Fruit fly (Drosophila melanogaster) whole organism, adult: ENCODE measurements around the gene CG11828.

ENCODE experiments used
- CG11617 ChIP-seq: fragments of 200-800 bp; sonication (Bioruptor generic); optimal IDR thresholded peaks from 2 replicates; lab custom pipeline; 2017; ENCODE audit warnings: mild to moderate bottlenecking, missing biosample characterization, missing genetic modification reagents, missing genetic modification characterization
- CG12768 ChIP-seq: fragments of 200-800 bp; sonication (Bioruptor generic); optimal IDR thresholded peaks from 2 replicates; lab custom pipeline; 2017; ENCODE audit warnings: missing biosample characterization, missing genetic modification characterization, mild to moderate bottlenecking, moderate library complexity, missing genetic modification reagents
- CG14711 ChIP-seq: fragments of 200-800 bp; sonication (Bioruptor generic); optimal IDR thresholded peaks from 2 replicates; lab custom pipeline; 2018; ENCODE audit warnings: missing biosample characterization, mild to moderate bottlenecking, missing genetic modification characterization, moderate library complexity
- CG1620 ChIP-seq: fragments of 200-800 bp; sonication (Bioruptor generic); optimal IDR thresholded peaks from 2 replicates; lab custom pipeline; 2016; ENCODE audit warnings: missing biosample characterization, missing genetic modification characterization
- CG33017 ChIP-seq: fragments of 200-800 bp; sonication (Bioruptor generic); optimal IDR thresholded peaks from 2 replicates; lab custom pipeline; 2018; ENCODE audit warnings: missing biosample characterization, mild to moderate bottlenecking, missing genetic modification characterization, moderate library complexity
- CG5204 ChIP-seq: fragments of 200-800 bp; sonication (Bioruptor generic); optimal IDR thresholded peaks from 2 replicates; lab custom pipeline; 2016; ENCODE audit warnings: missing biosample characterization, missing genetic modification characterization
- CG7045 ChIP-seq: fragments of 200-800 bp; sonication (Bioruptor generic); optimal IDR thresholded peaks from 2 replicates; lab custom pipeline; 2017; ENCODE audit warnings: missing biosample characterization, mild to moderate bottlenecking, missing genetic modification characterization
- CG7101 ChIP-seq: fragments of 200-800 bp; sonication (Bioruptor generic); optimal IDR thresholded peaks from 2 replicates; lab custom pipeline; 2018; ENCODE audit warnings: missing biosample characterization, mild to moderate bottlenecking, missing genetic modification characterization, moderate library complexity
- Clk ChIP-seq: fragments of 200-800 bp; sonication (Bioruptor generic); optimal IDR thresholded peaks from 2 replicates; lab custom pipeline; 2017; ENCODE audit warnings: missing biosample characterization, missing genetic modification characterization
- Crg-1 ChIP-seq: fragments of 200-800 bp; sonication (Bioruptor generic); optimal IDR thresholded peaks from 2 replicates; lab custom pipeline; 2016; ENCODE audit warnings: missing biosample characterization, missing genetic modification characterization
- Hr96 ChIP-seq: fragments of 200-800 bp; sonication (Bioruptor generic); optimal IDR thresholded peaks from 2 replicates; lab custom pipeline; 2016; ENCODE audit warnings: missing biosample characterization, missing genetic modification characterization
- Mnt ChIP-seq: fragments of 200-800 bp; sonication (Bioruptor generic); optimal IDR thresholded peaks from 2 replicates; lab custom pipeline; 2016; ENCODE audit warnings: missing biosample characterization, mild to moderate bottlenecking, missing genetic modification characterization
- bab1 ChIP-seq: fragments of 200-800 bp; sonication (Bioruptor generic); optimal IDR thresholded peaks from 3 replicates; lab custom pipeline; 2019; ENCODE audit warnings: missing biosample characterization, mild to moderate bottlenecking, missing genetic modification characterization, moderate library complexity
- cic ChIP-seq: fragments of 200-800 bp; sonication (Bioruptor generic); optimal IDR thresholded peaks from 2 replicates; lab custom pipeline; 2017; ENCODE audit warnings: missing biosample characterization, mild to moderate bottlenecking, missing genetic modification characterization, moderate library complexity
- cnc ChIP-seq, 2 experiments: fragments of >200 bp; optimal IDR thresholded peaks; 2 replicates each; lab custom pipeline; 2017
- kay ChIP-seq: fragments of 200-800 bp; sonication (Bioruptor generic); peaks from one replicate; lab custom pipeline; 2016; ENCODE audit warnings: missing biosample characterization, missing genetic modification characterization, borderline replicate concordance
- ovo ChIP-seq: fragments of 200-800 bp; sonication (Bioruptor generic); optimal IDR thresholded peaks from 2 replicates; lab custom pipeline; 2016; ENCODE audit warnings: missing biosample characterization, missing genetic modification characterization
- pad ChIP-seq: fragments of 200-800 bp; sonication (Bioruptor generic); optimal IDR thresholded peaks from 3 replicates; lab custom pipeline; 2017; ENCODE audit warnings: missing biosample characterization, missing genetic modification characterization, mild to moderate bottlenecking, moderate library complexity, missing genetic modification reagents
- tj ChIP-seq: fragments of 200-800 bp; sonication (Bioruptor generic); optimal IDR thresholded peaks from 3 replicates; lab custom pipeline; 2017; ENCODE audit warnings: missing biosample characterization, mild to moderate bottlenecking, missing genetic modification characterization, moderate library complexity
- toe ChIP-seq: fragments of 200-800 bp; sonication (Bioruptor generic); optimal IDR thresholded peaks from 2 replicates; lab custom pipeline; 2016; ENCODE audit warnings: missing biosample characterization, missing genetic modification characterization

CG11828 gene

dm6 chr3R:28913890-28914750 is 8.7 kb upstream of the CG11828 start:
- TF ChIP-seq bab1 (GFP tag; lab: Kevin White, UChicago), result no peak
- no peak for TF ChIP-seq CG7101

dm6 chr3R:28950859-28951351 is 28.1 kb downstream of the CG11828 start:
- TF ChIP-seq CG1620 (GFP tag; lab: Kevin White, UChicago), result no peak
- no peak for TF ChIP-seq Crg-1
- TF ChIP-seq CG5204, result no peak
- no peak for TF ChIP-seq CG12768 (GFP tag; lab: Kevin White, UChicago)
- no peak for TF ChIP-seq Mnt
- no peak for TF ChIP-seq ovo (GFP tag; lab: Kevin White, UChicago)
- TF ChIP-seq CG7045 (GFP tag; lab: Kevin White, UChicago), result no peak
- TF ChIP-seq cnc (optimal IDR thresholded peaks at IDR 0.05; lab: Kevin White, UChicago), result no peak
- TF ChIP-seq tj (GFP tag; lab: Kevin White, UChicago), result no peak
- TF ChIP-seq kay (GFP tag; lab: Kevin White, UChicago), result no peak
- TF ChIP-seq cic (GFP tag; lab: Kevin White, UChicago), result no peak
- no peak for TF ChIP-seq toe (GFP tag; lab: Kevin White, UChicago)

dm6 chr3R:28958703-28959102 is 35.9 kb downstream of the CG11828 start:
- TF ChIP-seq tj (GFP tag; lab: Kevin White, UChicago), result no peak
- TF ChIP-seq pad (GFP tag; lab: Kevin White, UChicago), result no peak
- TF ChIP-seq bab1 (GFP tag; lab: Kevin White, UChicago), result no peak
- TF ChIP-seq kay (GFP tag; lab: Kevin White, UChicago), result no peak
- TF ChIP-seq CG1620 (GFP tag; lab: Kevin White, UChicago), result no peak
- no peak for TF ChIP-seq Crg-1
- no peak for TF ChIP-seq CG7101
- no peak for TF ChIP-seq CG11617 (GFP tag; lab: Kevin White, UChicago)
- TF ChIP-seq Mnt, result no peak

dm6 chr3R:28959105-28959504 is 36.3 kb downstream of the CG11828 start:
- TF ChIP-seq pad (GFP tag; lab: Kevin White, UChicago), result no peak
- TF ChIP-seq Crg-1, result no peak
- TF ChIP-seq CG7101, result no peak
- no peak for TF ChIP-seq cnc (optimal IDR thresholded peaks at IDR 0.05; lab: Kevin White, UChicago)
- TF ChIP-seq Hr96 (GFP tag; lab: Kevin White, UChicago), result no peak
- TF ChIP-seq CG5204, result no peak
- no peak for TF ChIP-seq toe (GFP tag; lab: Kevin White, UChicago)
- no peak for TF ChIP-seq CG11617 (GFP tag; lab: Kevin White, UChicago)
- no peak for TF ChIP-seq tj (GFP tag; lab: Kevin White, UChicago)
- no peak for TF ChIP-seq Clk
- no peak for TF ChIP-seq CG33017 (tag; lab: Kevin White, UChicago)
- TF ChIP-seq CG12768 (GFP tag; lab: Kevin White, UChicago), result no peak
- no peak for TF ChIP-seq Mnt
- TF ChIP-seq bab1 (GFP tag; lab: Kevin White, UChicago), result no peak
- TF ChIP-seq kay (GFP tag; lab: Kevin White, UChicago), result no peak
- no peak for TF ChIP-seq ovo (GFP tag; lab: Kevin White, UChicago)
- no peak for TF ChIP-seq CG14711 (tag; lab: Kevin White, UChicago)

- TF ChIP-seq pad (GFP tag; lab: Kevin White, UChicago), result no peak
- TF ChIP-seq CG33017 (tag; lab: Kevin White, UChicago), result no peak
- TF ChIP-seq bab1 (GFP tag; lab: Kevin White, UChicago), result no peak
- TF ChIP-seq Crg-1, result no peak
- no peak for TF ChIP-seq CG12768 (GFP tag; lab: Kevin White, UChicago)
- TF ChIP-seq CG11617 (GFP tag; lab: Kevin White, UChicago), result no peak
- no peak for TF ChIP-seq CG5204
- no peak for TF ChIP-seq cic (GFP tag; lab: Kevin White, UChicago)
- no peak for TF ChIP-seq toe (GFP tag; lab: Kevin White, UChicago)
Measured at dm6 chr3R:28970266-28970665, 47.4 kb downstream of the CG11828 start, which contains the start of gene DIP-gamma. Gene DIP-gamma, minus strand, starts transcription at chr3R:28970372.
